Worm (Caenorhabditis elegans): ENCODE measurements around the gene nhr-153.

- TF ChIP-seq nhr-237 (tag; optimal IDR thresholded peaks at IDR 0.05) (no peak), unc-62 (GFP tag; optimal IDR thresholded peaks at IDR 0.05) (no peak), flh-1 (GFP tag; optimal IDR thresholded peaks at IDR 0.05) (no peak), ztf-11 (tag; optimal IDR thresholded peaks at IDR 0.05) (no peak), snpc-4 (tag; optimal IDR thresholded peaks at IDR 0.05) (no peak), cnd-1 (tag; optimal IDR thresholded peaks at IDR 0.05) (no peak), zip-8 (tag; optimal IDR thresholded peaks at IDR 0.05) (no peak), ceh-83 (GFP tag; optimal IDR thresholded peaks at IDR 0.05) (no peak), tbx-8 (GFP tag; optimal IDR thresholded peaks at IDR 0.05) (no peak), ces-1 (GFP tag; optimal IDR thresholded peaks at IDR 0.05) (no peak), elt-1 (tag; optimal IDR thresholded peaks at IDR 0.05; ENCODE audit: borderline replicate concordance, insufficient read depth) (no peak), mep-1 (tag; optimal IDR thresholded peaks at IDR 0.05) (no peak), pha-4 (tag; optimal IDR thresholded peaks at IDR 0.05) (no peak)
Observed at ce11 chrV:12080274-12080673, 23.7 kb upstream of the nhr-153 start, which contains the start of gene R07B7.9.
